Fruit fly (Drosophila melanogaster) whole organism, wandering third instar larva: ENCODE results near the gene alpha-Man-Ib.
A peak's percentile ranks its signal among the peaks of the same experiment; 100 is the strongest.

Source experiments
- Abd-B ChIP-seq: fragments of >200 bp; optimal IDR thresholded peaks from 2 replicates; lab custom pipeline; 2017; ENCODE audit warnings: missing biosample characterization, missing genetic modification characterization
- CG32264 ChIP-seq: fragments of 200-800 bp; sonication (Bioruptor generic); optimal IDR thresholded peaks from 2 replicates; lab custom pipeline; 2016; ENCODE audit warnings: missing biosample characterization, missing genetic modification characterization
- CG9705 ChIP-seq: fragments of 200-800 bp; sonication (Bioruptor generic); optimal IDR thresholded peaks from 2 replicates; lab custom pipeline; 2018; ENCODE audit warnings: missing biosample characterization, mild to moderate bottlenecking, missing genetic modification characterization
- CrebA ChIP-seq: fragments of 200-800 bp; sonication (Bioruptor generic); optimal IDR thresholded peaks from 2 replicates; lab custom pipeline; 2016; ENCODE audit warnings: missing biosample characterization, mild to moderate bottlenecking, missing genetic modification characterization, borderline replicate concordance
- Dfd ChIP-seq: fragments of >200 bp; optimal IDR thresholded peaks from 2 replicates; lab custom pipeline; 2017; ENCODE audit warnings: missing biosample characterization, missing genetic modification characterization
- Dif ChIP-seq: fragments of 200-275, 200-300 bp; sonication (Bioruptor generic); optimal IDR thresholded peaks from 2 replicates; lab custom pipeline; 2018; ENCODE audit warnings: missing biosample characterization, missing genetic modification characterization; ENCODE audit not compliant: partially characterized antibody
- GATAd ChIP-seq: sonication (Bioruptor generic); optimal IDR thresholded peaks from 2 replicates; lab custom pipeline; 2016; ENCODE audit warnings: missing biosample characterization, missing genetic modification characterization
- HLH106 ChIP-seq: fragments of 200-800 bp; optimal IDR thresholded peaks from 3 replicates; lab custom pipeline; 2019; ENCODE audit warnings: missing biosample characterization, mild to moderate bottlenecking, missing genetic modification characterization, moderate library complexity
- Hnf4 ChIP-seq: fragments of 200-800 bp; sonication (Bioruptor generic); optimal IDR thresholded peaks from 2 replicates; lab custom pipeline; 2016; ENCODE audit warnings: missing biosample characterization, mild to moderate bottlenecking, missing genetic modification characterization
- Hr78 ChIP-seq: fragments of >200 bp; optimal IDR thresholded peaks from 2 replicates; lab custom pipeline; 2017; ENCODE audit warnings: missing biosample characterization, missing genetic modification characterization
- Hr83 ChIP-seq: fragments of 200-300 bp; sonication (Bioruptor generic); optimal IDR thresholded peaks from 2 replicates; lab custom pipeline; 2016; ENCODE audit warnings: missing biosample characterization, mild to moderate bottlenecking, missing genetic modification characterization, moderate library complexity; ENCODE audit not compliant: poor library complexity, severe bottlenecking
- Jra ChIP-seq: sonication (Bioruptor generic); optimal IDR thresholded peaks from 2 replicates; lab custom pipeline; 2016; ENCODE audit warnings: missing biosample characterization, missing genetic modification characterization
- Mio ChIP-seq: sonication (Bioruptor generic); optimal IDR thresholded peaks from 2 replicates; lab custom pipeline; 2016; ENCODE audit warnings: missing biosample characterization, missing genetic modification characterization
- Myc ChIP-seq: fragments of >200 bp; optimal IDR thresholded peaks from 2 replicates; lab custom pipeline; 2017
- N ChIP-seq: fragments of >200 bp; optimal IDR thresholded peaks from 2 replicates; lab custom pipeline; 2018; ENCODE audit warnings: missing biosample characterization, missing external identifiers, missing genetic modification characterization
- OdsH ChIP-seq: fragments of 200-800 bp; sonication (Bioruptor generic); optimal IDR thresholded peaks from 2 replicates; lab custom pipeline; 2016; ENCODE audit warnings: missing biosample characterization, mild to moderate bottlenecking, missing genetic modification characterization
- Rel ChIP-seq, 2 experiments: fragments of 200-800 bp; sonication (Bioruptor generic) in 1 of 2; optimal IDR thresholded peaks; 2 replicates in 1 of 2; 3 replicates in 1 of 2; lab custom pipeline; 2016 to 2019; ENCODE audit warnings: mild to moderate bottlenecking in 2 of 2, missing biosample characterization in 2 of 2, missing genetic modification characterization in 2 of 2, moderate library complexity in 1 of 2
- Sp1 ChIP-seq: fragments of 200-800 bp; sonication (Bioruptor generic); optimal IDR thresholded peaks from 3 replicates; lab custom pipeline; 2019; ENCODE audit warnings: missing biosample characterization, mild to moderate bottlenecking, missing genetic modification characterization, moderate library complexity
- Vsx2 ChIP-seq: fragments of 200-300, 225-300 bp; sonication (Bioruptor generic); optimal IDR thresholded peaks from 2 replicates; lab custom pipeline; 2018; ENCODE audit warnings: missing biosample characterization, missing genetic modification characterization; ENCODE audit not compliant: partially characterized antibody
- br ChIP-seq: fragments of 200-800 bp; sonication (Bioruptor generic); optimal IDR thresholded peaks from 2 replicates; lab custom pipeline; 2016; ENCODE audit warnings: missing biosample characterization, missing genetic modification characterization
- brk ChIP-seq: fragments of 200-800 bp; sonication (Bioruptor generic); optimal IDR thresholded peaks from 2 replicates; lab custom pipeline; 2016; ENCODE audit warnings: missing biosample characterization, mild to moderate bottlenecking, missing genetic modification characterization
- dl ChIP-seq, 2 experiments: fragments of 175-275, 200-275 bp in 1 of 2; fragments of 200-275 bp in 1 of 2; sonication (Bioruptor generic); optimal IDR thresholded peaks; lab custom pipeline; 2018; ENCODE audit warnings: mild to moderate bottlenecking in 2 of 2, missing biosample characterization in 2 of 2, missing genetic modification characterization in 2 of 2, moderate library complexity in 2 of 2; ENCODE audit not compliant: partially characterized antibody in 2 of 2, insufficient read depth in 1 of 2
- dmrt93B ChIP-seq: fragments of 200-800 bp; sonication (Bioruptor generic); optimal IDR thresholded peaks from 2 replicates; lab custom pipeline; 2018; ENCODE audit warnings: missing biosample characterization, mild to moderate bottlenecking, missing genetic modification characterization
- dsf ChIP-seq: sonication (Bioruptor generic); optimal IDR thresholded peaks from 2 replicates; lab custom pipeline; 2016; ENCODE audit warnings: missing biosample characterization, missing genetic modification characterization, borderline replicate concordance
- ey ChIP-seq: fragments of 200-800 bp; sonication (Bioruptor generic); optimal IDR thresholded peaks from 2 replicates; lab custom pipeline; 2016; ENCODE audit warnings: missing biosample characterization, missing genetic modification characterization
- foxo ChIP-seq, 2 experiments: fragments of 200-800 bp; sonication (Bioruptor generic); optimal IDR thresholded peaks; 2 replicates in 1 of 2; 3 replicates in 1 of 2; lab custom pipeline; 2016 to 2017; ENCODE audit warnings: missing biosample characterization in 2 of 2, missing genetic modification characterization in 2 of 2
- fru ChIP-seq: fragments of 200-800 bp; sonication (Bioruptor generic); optimal IDR thresholded peaks from 3 replicates; lab custom pipeline; 2016; ENCODE audit warnings: missing biosample characterization, mild to moderate bottlenecking, missing genetic modification characterization
- h ChIP-seq: fragments of 200-800 bp; sonication (Bioruptor generic); optimal IDR thresholded peaks from 3 replicates; lab custom pipeline; 2016; ENCODE audit warnings: missing biosample characterization, mild to moderate bottlenecking, missing genetic modification characterization
- jim ChIP-seq: fragments of 175-275, 200-325 bp; sonication (Bioruptor generic); optimal IDR thresholded peaks from 2 replicates; lab custom pipeline; 2016; ENCODE audit warnings: missing biosample characterization, mild to moderate bottlenecking, missing genetic modification characterization
- lola ChIP-seq: fragments of >200 bp; optimal IDR thresholded peaks from 2 replicates; lab custom pipeline; 2017; ENCODE audit warnings: missing biosample characterization, missing genetic modification characterization
- pan ChIP-seq: fragments of >200 bp; optimal IDR thresholded peaks from 2 replicates; lab custom pipeline; 2017
- psq ChIP-seq: fragments of 200-800 bp; sonication (Bioruptor generic); optimal IDR thresholded peaks from 3 replicates; lab custom pipeline; 2017; ENCODE audit warnings: missing biosample characterization, mild to moderate bottlenecking, missing genetic modification characterization, moderate library complexity
- rgr ChIP-seq: fragments of 200-800 bp; sonication (Bioruptor generic); optimal IDR thresholded peaks from 3 replicates; lab custom pipeline; 2016; ENCODE audit warnings: missing biosample characterization, mild to moderate bottlenecking, missing genetic modification characterization
- sage ChIP-seq: fragments of 200-800 bp; sonication (Bioruptor generic); optimal IDR thresholded peaks from 2 replicates; lab custom pipeline; 2016; ENCODE audit warnings: missing biosample characterization, mild to moderate bottlenecking, missing genetic modification characterization
- sv ChIP-seq: fragments of 200-800 bp; sonication (Bioruptor generic); optimal IDR thresholded peaks from 3 replicates; lab custom pipeline; 2016; ENCODE audit warnings: missing biosample characterization, missing genetic modification characterization
- tai ChIP-seq: sonication (Bioruptor generic); optimal IDR thresholded peaks from 2 replicates; lab custom pipeline; 2016; ENCODE audit warnings: missing biosample characterization, missing genetic modification characterization
- usp ChIP-seq: fragments of >200 bp; optimal IDR thresholded peaks from 2 replicates; lab custom pipeline; 2017; ENCODE audit warnings: missing biosample characterization, missing genetic modification characterization
- woc ChIP-seq: sonication (Bioruptor generic); optimal IDR thresholded peaks from 2 replicates; lab custom pipeline; 2016; ENCODE audit warnings: missing biosample characterization, mild to moderate bottlenecking, missing genetic modification characterization

The alpha-Man-Ib gene

dm6 chr3R:29063921-29064460 lies 48.6 kb downstream of the alpha-Man-Ib start:
- peak; percentile 45 for TF ChIP-seq psq (GFP tag; lab: Kevin White, UChicago)
- peak; percentile 71 for TF ChIP-seq Dif (GFP tag; lab: Kevin White, UChicago)
- peak in 1 of 2 experiments; percentile 50 for TF ChIP-seq dl (GFP tag; optimal IDR thresholded peaks at IDR 0.05; lab: Kevin White, UChicago; ENCODE audit: insufficient read depth in 1 of 2, partially characterized antibody in 2 of 2)
- peak; percentile 47 for TF ChIP-seq N (GFP tag; lab: Kevin White, UChicago)
- no peak for TF ChIP-seq br (GFP tag; lab: Kevin White, UChicago)
- no peak for TF ChIP-seq Rel (GFP tag; optimal IDR thresholded peaks at IDR 0.05; lab: Kevin White, UChicago)
- no peak for TF ChIP-seq Rel (tag; optimal IDR thresholded peaks at IDR 0.05; lab: Kevin White, UChicago)
- TF ChIP-seq, all 38 proteins: peak for 4

DNA sequence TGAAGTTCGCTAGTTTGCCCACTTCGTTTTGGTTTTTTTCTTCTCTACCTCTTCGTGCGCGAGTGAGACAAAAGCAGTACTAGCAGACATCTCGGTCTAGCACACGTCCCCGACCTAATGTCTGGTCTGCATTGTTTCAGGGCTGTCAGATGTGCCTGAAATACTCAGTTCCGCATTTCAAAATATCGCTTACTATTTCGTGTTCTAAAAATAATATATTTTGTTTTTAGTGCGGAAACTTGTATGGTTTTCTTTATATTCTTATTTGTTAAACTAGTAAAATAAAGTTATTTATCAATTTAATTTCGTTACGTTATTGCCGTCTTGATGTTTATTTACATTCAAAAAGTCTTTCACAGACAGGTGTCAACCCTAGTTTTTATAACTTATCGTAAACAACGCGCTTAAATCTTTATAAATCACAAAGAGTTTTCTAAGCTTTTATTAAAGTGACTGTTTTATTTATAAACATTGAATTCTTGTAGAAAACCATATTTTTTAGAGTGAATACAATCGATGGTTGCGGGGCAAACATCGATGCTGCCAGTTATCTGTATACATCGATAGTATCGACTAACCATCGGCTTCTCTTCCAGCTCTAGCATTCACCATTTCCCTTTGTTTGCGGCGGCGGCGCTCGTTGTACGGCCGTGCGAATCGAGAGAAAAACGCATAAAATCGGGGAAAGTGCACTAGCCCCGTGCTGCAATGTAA lies 49.3 kb downstream of the alpha-Man-Ib start:
- no peak for TF ChIP-seq pan (lab: Kevin White, UChicago)
- peak; percentile 66 for TF ChIP-seq br (GFP tag; lab: Kevin White, UChicago)
- TF ChIP-seq h, result peak; percentile 43
- peak; percentile 51 for TF ChIP-seq sv (GFP tag; lab: Kevin White, UChicago)
- TF ChIP-seq Dif (GFP tag; lab: Kevin White, UChicago), result no peak
- TF ChIP-seq dmrt93B (GFP tag; lab: Kevin White, UChicago), result peak; percentile 74
- TF ChIP-seq CrebA (GFP tag; lab: Kevin White, UChicago), result no peak
- no peak for TF ChIP-seq Myc (lab: Kevin White, UChicago)
- no peak for TF ChIP-seq Rel (GFP tag; optimal IDR thresholded peaks at IDR 0.05; lab: Kevin White, UChicago)
- TF ChIP-seq Rel (tag; optimal IDR thresholded peaks at IDR 0.05; lab: Kevin White, UChicago), result peak; percentile 10
- TF ChIP-seq dl (GFP tag; optimal IDR thresholded peaks at IDR 0.05; lab: Kevin White, UChicago; ENCODE audit: insufficient read depth in 1 of 2, partially characterized antibody in 2 of 2), result no peak
- no peak for TF ChIP-seq Abd-B (GFP tag; lab: Kevin White, UChicago)
- peak; percentile 80 for TF ChIP-seq Sp1 (GFP tag; lab: Kevin White, UChicago)
- TF ChIP-seq tai (GFP tag; lab: Kevin White, UChicago), result no peak
- no peak for TF ChIP-seq Mio (GFP tag; lab: Kevin White, UChicago)
- no peak for TF ChIP-seq Dfd (GFP tag; lab: Kevin White, UChicago)
- TF ChIP-seq jim (GFP tag; lab: Kevin White, UChicago), result peak; percentile 87
- peak; percentile 52 for TF ChIP-seq rgr (GFP tag; lab: Kevin White, UChicago)
- TF ChIP-seq N (GFP tag; lab: Kevin White, UChicago), result no peak
- TF ChIP-seq Hr78, result no peak
- no peak for TF ChIP-seq Vsx2 (GFP tag; lab: Kevin White, UChicago)
- peak; percentile 84 for TF ChIP-seq psq (GFP tag; lab: Kevin White, UChicago)
- peak; percentile 66 for TF ChIP-seq Hnf4 (GFP tag; lab: Kevin White, UChicago)
- peak; percentile 38 for TF ChIP-seq sage (GFP tag; lab: Kevin White, UChicago)
- TF ChIP-seq CG9705 (GFP tag; lab: Kevin White, UChicago), result peak; percentile 58
- TF ChIP-seq dsf (GFP tag; lab: Kevin White, UChicago), result peak; percentile 61
- no peak for TF ChIP-seq CG32264 (GFP tag; lab: Kevin White, UChicago)
- TF ChIP-seq GATAd, result peak; percentile 70
- TF ChIP-seq foxo (GFP tag; optimal IDR thresholded peaks at IDR 0.05; lab: Kevin White, UChicago), result peak; percentile 6 to 78
- no peak for TF ChIP-seq lola (GFP tag; lab: Kevin White, UChicago)
- no peak for TF ChIP-seq usp (GFP tag; lab: Kevin White, UChicago)
- no peak for TF ChIP-seq brk
- peak; percentile 51 for TF ChIP-seq ey (GFP tag; lab: Kevin White, UChicago)
- peak; percentile 36 for TF ChIP-seq OdsH (GFP tag; lab: Kevin White, UChicago)
- peak; percentile 88 for TF ChIP-seq HLH106
- peak; percentile 59 for TF ChIP-seq Jra (GFP tag; lab: Kevin White, UChicago)
- TF ChIP-seq Hr83, result peak; percentile 74
- peak; percentile 73 for TF ChIP-seq woc (GFP tag; lab: Kevin White, UChicago)
- peak; percentile 71 for TF ChIP-seq fru (GFP tag; lab: Kevin White, UChicago)
